Worm (Caenorhabditis elegans) whole organism, L2 larva: ENCODE measurements around the gene F53B1.9.

ENCODE experiments used
- F13H6.1 ChIP-seq: sonication (generic microtip); optimal IDR thresholded peaks from 2 replicates; lab custom pipeline; 2016; ENCODE audit warnings: missing genetic modification characterization, missing compliant biosample characterization
- dmd-4 ChIP-seq: sonication (generic microtip); optimal IDR thresholded peaks from 2 replicates; lab custom pipeline; 2017; ENCODE audit warnings: missing biosample characterization, missing genetic modification characterization
- elt-3 ChIP-seq: sonication (generic microtip); optimal IDR thresholded peaks from 2 replicates; lab custom pipeline; 2017; ENCODE audit warnings: missing biosample characterization, missing genetic modification characterization
- zag-1 ChIP-seq: fragments of 150-350 bp; optimal IDR thresholded peaks from 2 replicates; lab custom pipeline; 2014; ENCODE audit warnings: missing biosample characterization, missing genetic modification characterization

- TF ChIP-seq zag-1 (tag; lab: Kevin White, UChicago): no peak
- TF ChIP-seq F13H6.1 (tag; lab: Kevin White, UChicago): no peak
- TF ChIP-seq dmd-4 (tag; lab: Kevin White, UChicago): no peak
- TF ChIP-seq elt-3 (tag; lab: Kevin White, UChicago): no peak
Measured at ce11 chrX:2120961-2121360, 10.7 kb downstream of the F53B1.9 start, which contains the start of gene gpa-5.
